Worm (Caenorhabditis elegans) whole organism, L1 larva: ENCODE results near the gene Y55F3BR.1.

Experiments used
- C04F5.9 ChIP-seq: sonication (generic microtip); optimal IDR thresholded peaks from 2 replicates; lab custom pipeline; 2016; ENCODE audit warnings: missing genetic modification characterization, missing compliant biosample characterization
- Y116A8C.19 ChIP-seq: sonication (generic microtip); optimal IDR thresholded peaks from 2 replicates; lab custom pipeline; 2016; ENCODE audit warnings: missing compliant biosample characterization, missing genetic modification characterization, borderline replicate concordance
- aha-1 ChIP-seq: fragments of 150-350 bp; optimal IDR thresholded peaks from 2 replicates; lab custom pipeline; 2014; ENCODE audit warnings: missing biosample characterization, missing genetic modification characterization
- blmp-1 ChIP-seq: fragments of 150-350 bp; optimal IDR thresholded peaks from 2 replicates; lab custom pipeline; 2014; ENCODE audit warnings: missing biosample characterization, missing genetic modification characterization
- ceh-8 ChIP-seq: fragments of 200-800 bp; sonication (Bioruptor generic); optimal IDR thresholded peaks from 2 replicates; lab custom pipeline; 2018; ENCODE audit warnings: mild to moderate bottlenecking, missing genetic modification characterization, moderate library complexity, missing compliant biosample characterization
- ceh-82 ChIP-seq, 3 experiments: fragments of 150-350 bp in 1 of 3; sonication (generic microtip) in 2 of 3; optimal IDR thresholded peaks; 2 replicates each; lab custom pipeline; 2014 to 2017; ENCODE audit warnings: missing biosample characterization in 3 of 3, missing genetic modification characterization in 3 of 3
- ceh-90 ChIP-seq: sonication (generic microtip); optimal IDR thresholded peaks from 2 replicates; lab custom pipeline; 2016; ENCODE audit warnings: missing genetic modification characterization, missing compliant biosample characterization
- dpl-1 ChIP-seq, 3 experiments: fragments of 150-350 bp in 2 of 3; sonication (generic microtip) in 1 of 3; optimal IDR thresholded peaks; 2 replicates each; lab custom pipeline; 2014 to 2017; ENCODE audit warnings: missing biosample characterization in 3 of 3, missing genetic modification characterization in 3 of 3, missing genetic modification reagents in 3 of 3
- dsc-1 ChIP-seq: sonication (generic microtip); optimal IDR thresholded peaks from 2 replicates; lab custom pipeline; 2016; ENCODE audit warnings: mild to moderate bottlenecking, missing genetic modification characterization, missing compliant biosample characterization
- efl-1 ChIP-seq, 4 experiments: fragments of 150-350 bp; optimal IDR thresholded peaks in 3 of 4; peaks in 1 of 4; 1 replicate in 1 of 4; 2 replicates in 3 of 4; lab custom pipeline; 2014; ENCODE audit warnings: missing biosample characterization in 2 of 4, missing genetic modification characterization in 2 of 4, missing genetic modification reagents in 2 of 4
- egl-13 ChIP-seq: sonication (generic microtip); optimal IDR thresholded peaks from 2 replicates; lab custom pipeline; 2016; ENCODE audit warnings: missing genotype, missing genetic modification reagents, missing genetic modification characterization, missing compliant biosample characterization
- egl-27 ChIP-seq, 2 experiments: fragments of 150-350 bp in 1 of 2; sonication (generic microtip); optimal IDR thresholded peaks; 3 replicates each; lab custom pipeline; 2017 to 2018; ENCODE audit warnings: missing biosample characterization in 2 of 2, missing genetic modification characterization in 2 of 2, missing genetic modification reagents in 2 of 2
- elt-3 ChIP-seq, 6 experiments: fragments of 150-350 bp in 1 of 6; sonication (generic microtip); optimal IDR thresholded peaks; 2 replicates each; lab custom pipeline; 2017 to 2018; ENCODE audit warnings: missing biosample characterization in 6 of 6, missing genetic modification characterization in 6 of 6, inconsistent platforms in 1 of 6
- fkh-8 ChIP-seq: sonication (generic microtip); optimal IDR thresholded peaks from 2 replicates; lab custom pipeline; 2016; ENCODE audit warnings: mild to moderate bottlenecking, missing genetic modification characterization, missing compliant biosample characterization
- fos-1 ChIP-seq: fragments of 150-350 bp; optimal IDR thresholded peaks from 2 replicates; lab custom pipeline; 2014; ENCODE audit warnings: missing biosample characterization, missing genetic modification characterization
- jun-1 ChIP-seq: fragments of 150-350 bp; optimal IDR thresholded peaks from 2 replicates; lab custom pipeline; 2014; ENCODE audit warnings: missing biosample characterization, missing genetic modification reagents, missing genetic modification characterization
- lin-14 ChIP-seq: fragments of 200-800 bp; sonication (Bioruptor generic); optimal IDR thresholded peaks from 2 replicates; lab custom pipeline; 2018; ENCODE audit warnings: mild to moderate bottlenecking, missing genetic modification characterization, moderate library complexity, missing compliant biosample characterization
- lin-15B ChIP-seq: fragments of 150-350 bp; sonication (generic microtip); optimal IDR thresholded peaks from 3 replicates; lab custom pipeline; 2014; ENCODE audit warnings: missing biosample characterization, missing genetic modification characterization
- lin-35 ChIP-seq, 2 experiments: fragments of 150-350 bp; optimal IDR thresholded peaks; 2 replicates each; lab custom pipeline; 2014; ENCODE audit warnings: missing biosample characterization in 2 of 2, missing genetic modification characterization in 2 of 2, missing genetic modification reagents in 2 of 2
- lin-39 ChIP-seq: fragments of 150-350 bp; optimal IDR thresholded peaks from 2 replicates; lab custom pipeline; 2014; ENCODE audit warnings: missing biosample characterization, missing genetic modification reagents, missing genetic modification characterization
- lsy-2 ChIP-seq, 2 experiments: fragments of 150-350 bp; optimal IDR thresholded peaks; 2 replicates each; lab custom pipeline; 2014; ENCODE audit warnings: missing biosample characterization in 2 of 2, missing genetic modification characterization in 2 of 2
- nhr-237 ChIP-seq: fragments of 150-350 bp; optimal IDR thresholded peaks from 2 replicates; lab custom pipeline; 2014; ENCODE audit warnings: missing biosample characterization, missing genetic modification characterization
- nhr-47 ChIP-seq: sonication (generic microtip); optimal IDR thresholded peaks from 2 replicates; lab custom pipeline; 2016; ENCODE audit warnings: mild to moderate bottlenecking, missing genetic modification characterization, moderate library complexity, missing compliant biosample characterization
- nhr-71 ChIP-seq: sonication (generic microtip); optimal IDR thresholded peaks from 2 replicates; lab custom pipeline; 2016; ENCODE audit warnings: mild to moderate bottlenecking, missing genetic modification characterization, moderate library complexity, missing compliant biosample characterization
- nhr-84 ChIP-seq: sonication (generic microtip); optimal IDR thresholded peaks from 2 replicates; lab custom pipeline; 2017; ENCODE audit warnings: missing biosample characterization, missing genetic modification characterization
- nhr-85 ChIP-seq: sonication (generic microtip); peaks from one replicate; lab custom pipeline; 2016; ENCODE audit warnings: missing genetic modification characterization, inconsistent platforms, missing compliant biosample characterization
- nhr-90 ChIP-seq: sonication (generic microtip); optimal IDR thresholded peaks from 2 replicates; lab custom pipeline; 2016; ENCODE audit warnings: mild to moderate bottlenecking, missing genetic modification characterization, missing compliant biosample characterization; ENCODE audit not compliant: poor library complexity
- pag-3 ChIP-seq: sonication (generic microtip); optimal IDR thresholded peaks from 2 replicates; lab custom pipeline; 2017; ENCODE audit warnings: missing genetic modification characterization, mild to moderate bottlenecking, missing compliant biosample characterization, antibody characterized with exemption, borderline replicate concordance; ENCODE audit not compliant: insufficient read depth
- pax-3 ChIP-seq: fragments of 200-800 bp; sonication (Bioruptor generic); optimal IDR thresholded peaks from 2 replicates; lab custom pipeline; 2018; ENCODE audit warnings: mild to moderate bottlenecking, missing genetic modification characterization, moderate library complexity, missing compliant biosample characterization
- snpc-4 ChIP-seq: fragments of 150-350 bp; optimal IDR thresholded peaks from 2 replicates; lab custom pipeline; 2014; ENCODE audit warnings: missing biosample characterization, missing genetic modification characterization
- snu-23 ChIP-seq: sonication (generic microtip); optimal IDR thresholded peaks from 2 replicates; lab custom pipeline; 2016; ENCODE audit warnings: missing genetic modification characterization, missing compliant biosample characterization
- swsn-7 ChIP-seq: sonication (generic microtip); optimal IDR thresholded peaks from 2 replicates; lab custom pipeline; 2016; ENCODE audit warnings: missing genetic modification characterization, missing compliant biosample characterization
- unc-130 ChIP-seq: fragments of 150-350 bp; optimal IDR thresholded peaks from 2 replicates; lab custom pipeline; 2017; ENCODE audit warnings: missing biosample characterization, missing genetic modification characterization, inconsistent platforms
- unc-62 ChIP-seq: fragments of 150-350 bp; optimal IDR thresholded peaks from 2 replicates; lab custom pipeline; 2014; ENCODE audit warnings: missing biosample characterization, missing genetic modification reagents, missing genetic modification characterization
- xbp-1 ChIP-seq: sonication (generic microtip); optimal IDR thresholded peaks from 2 replicates; lab custom pipeline; 2016; ENCODE audit warnings: missing genetic modification characterization, missing compliant biosample characterization
- zag-1 ChIP-seq: fragments of 150-350 bp; optimal IDR thresholded peaks from 2 replicates; lab custom pipeline; 2014; ENCODE audit warnings: missing biosample characterization, missing genetic modification characterization
- ztf-4 ChIP-seq: fragments of 150-350 bp; optimal IDR thresholded peaks from 2 replicates; lab custom pipeline; 2014; ENCODE audit warnings: missing biosample characterization, missing genetic modification characterization

Gene Y55F3BR.1

ce11 chrIV:828427-828826, 46.2 kb upstream of the Y55F3BR.1 start (continued):
- TF ChIP-seq egl-27 (tag; optimal IDR thresholded peaks at IDR 0.05; lab: Kevin White, UChicago) (no peak), nhr-85 (tag; lab: Kevin White, UChicago) (peak; percentile 49), efl-1 (optimal IDR thresholded peaks at IDR 0.05; lab: Kevin White, UChicago) (peak; percentile 79 to 81), efl-1 (GFP tag; optimal IDR thresholded peaks at IDR 0.05 in 1 of 2; lab: Kevin White, UChicago) (peak; percentile 74 to 95), egl-13 (tag; lab: Kevin White, UChicago) (peak; percentile 23), ceh-8 (no peak), pax-3 (tag; lab: Kevin White, UChicago) (no peak), nhr-90 (tag; lab: Kevin White, UChicago) (peak; percentile 8), dsc-1 (tag; lab: Kevin White, UChicago) (peak; percentile 69), ztf-4 (peak; percentile 51), blmp-1 (tag; lab: Kevin White, UChicago) (peak; percentile 20), C04F5.9 (tag; lab: Kevin White, UChicago) (peak; percentile 17), unc-62 (no peak), aha-1 (tag; lab: Kevin White, UChicago) (peak; percentile 90), lsy-2 (tag; optimal IDR thresholded peaks at IDR 0.05; lab: Kevin White, UChicago) (peak; percentile 81 to 88), swsn-7 (tag; lab: Kevin White, UChicago) (peak; percentile 77), lin-35 (GFP tag; optimal IDR thresholded peaks at IDR 0.05; lab: Kevin White, UChicago) (peak; percentile 34 to 70), snu-23 (peak; percentile 84), nhr-84 (tag; lab: Kevin White, UChicago) (no peak), ceh-82 (tag; optimal IDR thresholded peaks at IDR 0.05; lab: Kevin White, UChicago) (peak; percentile 40 to 91 (median 72)), unc-130 (tag; lab: Kevin White, UChicago) (no peak), dpl-1 (GFP tag; optimal IDR thresholded peaks at IDR 0.05; lab: Kevin White, UChicago) (peak; percentile 38 to 73 (median 47)), lin-39 (tag; lab: Kevin White, UChicago) (peak; percentile 5), jun-1 (tag; lab: Kevin White, UChicago) (peak; percentile 9), pag-3 (tag; lab: Kevin White, UChicago) (peak; percentile 32), fkh-8 (tag; lab: Kevin White, UChicago) (peak; percentile 84), xbp-1 (tag; lab: Kevin White, UChicago) (peak; percentile 59), snpc-4 (tag; lab: Kevin White, UChicago) (peak; percentile 81)

- TF ChIP-seq nhr-47: peak; percentile 6
- TF ChIP-seq nhr-85 (tag; lab: Kevin White, UChicago): peak; percentile 19
- TF ChIP-seq ceh-90 (tag; lab: Kevin White, UChicago): no peak
- peak; percentile 90 for TF ChIP-seq fkh-8 (tag; lab: Kevin White, UChicago)
- peak; percentile 23 for TF ChIP-seq nhr-71 (tag; lab: Kevin White, UChicago)
- peak; percentile 5 for TF ChIP-seq dsc-1 (tag; lab: Kevin White, UChicago)
- TF ChIP-seq zag-1 (tag; lab: Kevin White, UChicago): no peak
Measured at ce11 chrIV:829107-829506, 45.5 kb upstream of the Y55F3BR.1 start.

ce11 chrIV:829691-830090, 44.9 kb upstream of the Y55F3BR.1 start:
- TF ChIP-seq fos-1 (tag; lab: Kevin White, UChicago) (no peak), nhr-237 (tag; lab: Kevin White, UChicago) (no peak), lin-14 (no peak), snpc-4 (tag; lab: Kevin White, UChicago) (no peak), elt-3 (tag; optimal IDR thresholded peaks at IDR 0.05; lab: Kevin White, UChicago) (no peak), unc-62 (no peak), nhr-84 (tag; lab: Kevin White, UChicago) (no peak), lin-15B (no peak), Y116A8C.19 (no peak)
